Fruit fly (Drosophila melanogaster): ENCODE data around the gene CG5890.

DNA sequence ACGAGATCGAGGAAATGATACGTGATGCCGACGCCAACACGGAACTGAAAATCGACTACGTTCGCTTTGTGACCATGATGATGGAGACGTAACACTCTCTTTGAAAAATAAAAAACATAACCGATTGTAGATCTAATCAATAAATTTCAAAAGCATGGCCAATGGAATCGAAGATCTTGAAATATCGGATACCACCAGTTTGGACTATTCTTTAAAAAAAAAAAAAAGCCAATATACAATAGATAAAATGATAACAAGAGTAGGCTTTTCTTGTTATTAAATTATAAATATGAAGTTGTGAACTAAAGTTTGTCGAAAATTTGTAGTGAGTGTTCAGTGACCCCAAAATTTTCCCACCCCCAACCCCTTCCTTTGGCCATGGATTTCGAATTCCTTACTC is 44.3 kb upstream of the CG5890 start, which contains the start of the genes Acam and CG17770:
- TF ChIP-seq insv (optimal IDR thresholded peaks at IDR 0.05) (no peak), Myc (optimal IDR thresholded peaks at IDR 0.05) (no peak), h (optimal IDR thresholded peaks at IDR 0.05) (no peak)
